Fruit fly (Drosophila melanogaster): ENCODE measurements around the gene Nnf1b.

- TF ChIP-seq CG12942 (GFP tag; optimal IDR thresholded peaks at IDR 0.05) (peak; percentile 47), jing (GFP tag; optimal IDR thresholded peaks at IDR 0.05) (no peak), sd (tag; optimal IDR thresholded peaks at IDR 0.05) (no peak), CG7839 (tag; optimal IDR thresholded peaks at IDR 0.05) (no peak)
These were observed 17.4 kb downstream of the Nnf1b start for dm6 chr2L:827516-828362.

All from whole organism, embryonic.